Worm (Caenorhabditis elegans): Measurements from ENCODE around the gene C09F12.2.

DNA sequence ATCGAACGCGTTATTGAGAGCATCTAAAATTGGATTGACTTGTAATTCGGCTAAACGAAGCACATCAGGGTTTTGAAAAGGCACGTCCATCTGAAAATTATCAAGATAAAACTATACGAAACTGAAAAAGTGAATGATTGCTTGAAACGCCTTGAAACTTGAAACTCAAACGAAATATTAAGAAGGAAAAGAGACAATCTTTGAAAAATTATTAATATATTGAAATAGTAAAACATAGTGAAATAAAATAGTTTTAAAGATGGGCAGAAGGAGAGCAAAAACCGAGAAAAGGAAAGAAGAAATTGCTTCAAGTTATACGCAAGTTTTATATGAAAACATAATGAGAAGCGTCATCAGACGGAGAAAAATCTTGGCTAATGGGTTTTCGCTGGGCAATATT, 44.4 kb downstream of the C09F12.2 start, which contains the start of gene W02H3.3:
- TF ChIP-seq tra-4 (tag; optimal IDR thresholded peaks at IDR 0.05) (no peak), ama-1 (optimal IDR thresholded peaks at IDR 0.05) (no peak), flt-1 (GFP tag; IDR thresholded peaks at IDR 0.05) (no peak), tbx-37 (GFP tag; conservative IDR thresholded peaks at IDR 0.05) (no peak), tbx-11 (GFP tag; IDR thresholded peaks at IDR 0.05) (no peak), B0310.2 (tag; optimal IDR thresholded peaks at IDR 0.05) (no peak), hmbx-1 (tag; optimal IDR thresholded peaks at IDR 0.05) (no peak), pes-1 (GFP tag; IDR thresholded peaks at IDR 0.05) (no peak), ceh-36 (tag; optimal IDR thresholded peaks at IDR 0.05) (no peak), aly-1 (tag; optimal IDR thresholded peaks at IDR 0.05) (no peak), sea-1 (GFP tag; conservative IDR thresholded peaks at IDR 0.05) (no peak)

All from whole organism, early embryonic.